Fruit fly (Drosophila melanogaster) Kc167 (cell line): Measurements from ENCODE around the gene snu.

Experiments
- Myc ChIP-seq: fragments of >200 bp; optimal IDR thresholded peaks from 2 replicates; lab custom pipeline; 2017; ENCODE audit warnings: missing external identifiers
- h ChIP-seq: fragments of >200 bp; optimal IDR thresholded peaks from 3 replicates; lab custom pipeline; 2018; ENCODE audit warnings: missing external identifiers
- insv ChIP-seq: fragments of >200 bp; optimal IDR thresholded peaks from 3 replicates; lab custom pipeline; 2018; ENCODE audit warnings: missing external identifiers
- psq ChIP-seq: fragments of >200 bp; optimal IDR thresholded peaks from 2 replicates; lab custom pipeline; 2017; ENCODE audit warnings: missing external identifiers
- ttk ChIP-seq: sonication (Bioruptor generic); optimal IDR thresholded peaks from 2 replicates; lab custom pipeline; 2017; ENCODE audit warnings: missing external identifiers

dm6 chr3R:28628696-28629095 is 46.1 kb upstream of the snu start:
- no peak for TF ChIP-seq psq (lab: Kevin White, UChicago)
- no peak for TF ChIP-seq Myc (lab: Kevin White, UChicago)
- TF ChIP-seq insv (lab: Kevin White, UChicago) = no peak
- TF ChIP-seq h = no peak
- no peak for TF ChIP-seq ttk (lab: Kevin White, UChicago)
